Worm (Caenorhabditis elegans) whole organism, L4 larva: Measurements from ENCODE around the gene sca-1.
"Not testable (repeated sequence)": the region's sequence is repeated elsewhere in the genome, so short reads cannot be mapped to it uniquely, and the experiment has no call there.

Source experiments
- T26A8.4 ChIP-seq: fragments of 200-800 bp; sonication (Bioruptor generic); IDR thresholded peaks from 2 replicates; pipeline ENCODE4 v1.3.6; 2022; ENCODE audit warnings: missing genetic modification characterization, missing compliant biosample characterization
- Y48G9A.11 ChIP-seq: fragments of 200-800 bp; sonication (Bioruptor generic); IDR thresholded peaks from 2 replicates; pipeline ENCODE4 v1.3.6; 2022; ENCODE audit warnings: missing genetic modification reagents, missing genetic modification characterization, missing compliant biosample characterization
- ceh-82 ChIP-seq: sonication (generic microtip); optimal IDR thresholded peaks from 2 replicates; lab custom pipeline; 2017; ENCODE audit warnings: missing biosample characterization, missing genetic modification characterization
- dpl-1 ChIP-seq: fragments of 150-350 bp; optimal IDR thresholded peaks from 2 replicates; lab custom pipeline; 2014; ENCODE audit warnings: missing biosample characterization, missing genetic modification reagents, missing genetic modification characterization
- hlh-11 ChIP-seq: fragments of 200-800 bp; sonication (Bioruptor generic); optimal IDR thresholded peaks from 2 replicates; lab custom pipeline; 2018; ENCODE audit warnings: mild to moderate bottlenecking, missing genetic modification characterization, missing compliant biosample characterization
- nhr-102 ChIP-seq: sonication (generic microtip); optimal IDR thresholded peaks from 2 replicates; lab custom pipeline; 2016; ENCODE audit warnings: mild to moderate bottlenecking, missing genetic modification characterization, moderate library complexity, missing compliant biosample characterization
- nhr-6 ChIP-seq: fragments of 150-350 bp; optimal IDR thresholded peaks from 2 replicates; lab custom pipeline; 2014; ENCODE audit warnings: missing biosample characterization, missing genetic modification characterization
- pqm-1 ChIP-seq: sonication (generic microtip); optimal IDR thresholded peaks from 2 replicates; lab custom pipeline; 2017; ENCODE audit warnings: missing biosample characterization, missing genetic modification characterization
- unc-39 ChIP-seq: sonication (generic microtip); optimal IDR thresholded peaks from 2 replicates; lab custom pipeline; 2017; ENCODE audit warnings: missing biosample characterization, missing genetic modification characterization
- unc-62 ChIP-seq, 3 experiments: fragments of 150-350 bp in 1 of 3; sonication (generic microtip); optimal IDR thresholded peaks in 2 of 3; peaks in 1 of 3; 1 replicate in 1 of 3; 2 replicates in 2 of 3; lab custom pipeline; 2014 to 2017; ENCODE audit warnings: missing biosample characterization in 3 of 3, missing genetic modification characterization in 3 of 3, missing genetic modification reagents in 3 of 3, missing genotype in 1 of 3
- vab-7 ChIP-seq: fragments of 200-800 bp; sonication (Bioruptor generic); IDR thresholded peaks from 2 replicates; pipeline ENCODE4 v1.3.6; 2022; ENCODE audit warnings: missing genetic modification reagents, missing genetic modification characterization, missing compliant biosample characterization

ce11 chrIII:10805625-10806024, 11.0 kb downstream of the sca-1 start, which contains the start of gene klp-7:
- TF ChIP-seq unc-39 (tag; lab: Kevin White, UChicago); unc-62 (GFP tag; optimal IDR thresholded peaks at IDR 0.05 in 1 of 2; lab: Kevin White, UChicago); unc-62 (tag; optimal IDR thresholded peaks at IDR 0.05; lab: Kevin White, UChicago); dpl-1; nhr-6 (tag; lab: Kevin White, UChicago); Y48G9A.11 (GFP tag; lab: Robert Waterston, UW); nhr-102 (tag; lab: Kevin White, UChicago); T26A8.4 (GFP tag; lab: Robert Waterston, UW); hlh-11; ceh-82; pqm-1 (tag; lab: Kevin White, UChicago); vab-7 (GFP tag; lab: Robert Waterston, UW): not testable (repeated sequence)
